Worm (Caenorhabditis elegans): ENCODE data around the gene Y14H12A.1.
A peak's percentile ranks its signal among the peaks of the same experiment; 100 is the strongest.

Gene Y14H12A.1

ce11 chrII:3982313-3982712 is 10.7 kb upstream of the Y14H12A.1 start, which contains the start of gene lin-31:
TSS of gene lin-31 (plus strand) at chrII:3982549.
- TF ChIP-seq syd-9 (tag; optimal IDR thresholded peaks at IDR 0.05) (no peak), nfya-1 (tag; optimal IDR thresholded peaks at IDR 0.05) (peak; percentile 58)

- TF ChIP-seq dve-1 (tag; optimal IDR thresholded peaks at IDR 0.05) (peak; percentile 51), ref-2 (tag; optimal IDR thresholded peaks at IDR 0.05) (no peak), ceh-30 (tag; optimal IDR thresholded peaks at IDR 0.05) (no peak)
These were observed 8.8 kb upstream of the Y14H12A.1 start for ce11 chrII:3984242-3984641.

ce11 chrII:3986906-3987305 is 6.1 kb upstream of the Y14H12A.1 start, which contains the start of gene K10G6.5:
TSS of gene K10G6.5 (plus strand) at chrII:3987250.
- TF ChIP-seq ceh-19 (GFP tag; optimal IDR thresholded peaks at IDR 0.05), result no peak

- TF ChIP-seq elt-2 (tag; optimal IDR thresholded peaks at IDR 0.05) (peak; percentile 63), ceh-45 (GFP tag; IDR thresholded peaks at IDR 0.05) (no peak)
These were observed 3.2 kb upstream of the Y14H12A.1 start, which contains the start of gene Y14H12A.2 for ce11 chrII:3989627-3990367. TSS of gene Y14H12A.2 (minus strand) at chrII:3989677.

- TF ChIP-seq ceh-48 (tag; optimal IDR thresholded peaks at IDR 0.05) (no peak), eyg-1 (tag; optimal IDR thresholded peaks at IDR 0.05) (no peak), fax-1 (tag; optimal IDR thresholded peaks at IDR 0.05) (no peak), hlh-30 (tag; optimal IDR thresholded peaks at IDR 0.05; ENCODE audit: insufficient read depth) (no peak), odd-2 (tag; optimal IDR thresholded peaks at IDR 0.05) (no peak), elt-2 (tag; optimal IDR thresholded peaks at IDR 0.05) (no peak), syd-9 (tag; optimal IDR thresholded peaks at IDR 0.05) (no peak)
These were observed 2.3 kb upstream of the Y14H12A.1 start for ce11 chrII:3990706-3991105.

ce11 chrII:3992029-3992428 is 966 bp upstream of the Y14H12A.1 start:
- no peak for TF ChIP-seq dmd-4 (tag; optimal IDR thresholded peaks at IDR 0.05; ENCODE audit: borderline replicate concordance)
- no peak for TF ChIP-seq ceh-18 (tag; optimal IDR thresholded peaks at IDR 0.05)
- no peak for TF ChIP-seq elt-2 (tag; optimal IDR thresholded peaks at IDR 0.05)

- TF ChIP-seq nhr-232 (tag; optimal IDR thresholded peaks at IDR 0.05), result no peak
These were observed 3.0 kb downstream of the Y14H12A.1 start, which contains the start of gene clc-22 for ce11 chrII:3996005-3996404. TSS of gene clc-22 (minus strand) at chrII:3996075.

- TF ChIP-seq K09A11.1 (tag; optimal IDR thresholded peaks at IDR 0.05; ENCODE audit: insufficient read depth) (no peak), sox-2 (GFP tag; IDR thresholded peaks at IDR 0.05) (no peak), unc-42 (tag; optimal IDR thresholded peaks at IDR 0.05) (peak; percentile 94), nhr-11 (tag; optimal IDR thresholded peaks at IDR 0.05) (no peak), ceh-34 (tag; optimal IDR thresholded peaks at IDR 0.05) (peak; percentile 66), ttx-3 (tag; optimal IDR thresholded peaks at IDR 0.05) (no peak), sox-4 (tag; optimal IDR thresholded peaks at IDR 0.05) (no peak), nfya-1 (tag; optimal IDR thresholded peaks at IDR 0.05) (peak; percentile 28), ceh-6 (GFP tag; optimal IDR thresholded peaks at IDR 0.05) (peak; percentile 7), hlh-13 (GFP tag; optimal IDR thresholded peaks at IDR 0.05) (no peak), odd-2 (tag; optimal IDR thresholded peaks at IDR 0.05) (no peak), syd-9 (tag; optimal IDR thresholded peaks at IDR 0.05) (no peak), che-1 (tag; optimal IDR thresholded peaks at IDR 0.05) (no peak), ceh-31 (tag; optimal IDR thresholded peaks at IDR 0.05) (peak; percentile 71), ets-4 (tag; optimal IDR thresholded peaks at IDR 0.05) (no peak), madf-2 (tag; optimal IDR thresholded peaks at IDR 0.05) (no peak), ceh-19 (GFP tag; optimal IDR thresholded peaks at IDR 0.05) (peak; percentile 27), K02D7.2 (tag; optimal IDR thresholded peaks at IDR 0.05) (no peak), tbx-2 (tag; optimal IDR thresholded peaks at IDR 0.05) (peak; percentile 59), dve-1 (tag; optimal IDR thresholded peaks at IDR 0.05) (no peak), C38D4.7 (GFP tag; optimal IDR thresholded peaks at IDR 0.05) (no peak), dmd-4 (tag; optimal IDR thresholded peaks at IDR 0.05; ENCODE audit: borderline replicate concordance) (no peak), pha-2 (tag; optimal IDR thresholded peaks at IDR 0.05) (no peak), pag-3 (tag; optimal IDR thresholded peaks at IDR 0.05; ENCODE audit: borderline replicate concordance) (no peak), hlh-30 (tag; optimal IDR thresholded peaks at IDR 0.05; ENCODE audit: insufficient read depth) (no peak)
These were observed 6.5 kb downstream of the Y14H12A.1 start for ce11 chrII:3999537-3999936.
